Fruit fly (Drosophila melanogaster) S2 (cell line): ENCODE data around the gene CG13614.

Experiments
- CG8478 ChIP-seq: fragments of >200 bp; optimal IDR thresholded peaks from 2 replicates; lab custom pipeline; 2018
- CTCF ChIP-seq, 2 experiments: fragments of >200 bp; optimal IDR thresholded peaks; 2 replicates each; lab custom pipeline; 2018

DNA sequence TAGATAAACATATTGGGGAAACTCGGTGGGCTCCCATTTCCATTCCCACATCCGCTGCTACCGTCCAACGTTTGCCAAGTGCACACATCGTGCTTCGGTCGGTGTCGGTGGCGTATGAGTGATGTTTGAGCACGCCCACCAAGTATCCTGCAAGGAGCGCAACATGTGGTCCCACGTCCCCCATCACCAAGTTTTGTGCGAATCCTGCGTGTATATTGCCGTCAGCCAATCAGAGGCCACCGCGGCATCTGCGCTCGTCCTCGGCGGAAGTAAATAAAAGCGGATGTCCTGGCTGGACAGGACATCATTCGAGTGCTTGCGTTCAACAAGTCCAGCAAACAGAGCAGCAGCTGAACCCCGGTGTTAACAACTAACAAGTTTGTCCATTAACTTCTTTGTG, 28.1 kb upstream of the CG13614 start, which contains the start of gene Ms:
- TF ChIP-seq CG8478 (no peak), CTCF (optimal IDR thresholded peaks at IDR 0.05; lab: Kevin White, UChicago) (no peak)
